Fruit fly (Drosophila melanogaster): Measurements from ENCODE around the gene pes.
A peak's percentile ranks its signal among the peaks of the same experiment; 100 is the strongest.

Gene pes

dm6 chr2L:7993984-7994854, at the start of gene pes:
Gene pes (minus strand): TSS chr2L:7994184.
- peak; percentile 94 for TF ChIP-seq CG8159 (tag; optimal IDR thresholded peaks at IDR 0.05)
- TF ChIP-seq CG9948 (tag; optimal IDR thresholded peaks at IDR 0.05), result peak; percentile 89
- peak; percentile 86 for TF ChIP-seq CG17806 (tag; optimal IDR thresholded peaks at IDR 0.05)
- TF ChIP-seq CG13204 (GFP tag; optimal IDR thresholded peaks at IDR 0.05), result peak; percentile 51
- TF ChIP-seq rn (GFP tag; IDR thresholded peaks at IDR 0.05), result peak; percentile 81
- peak; percentile 75 for TF ChIP-seq gl (tag; optimal IDR thresholded peaks at IDR 0.05)
- TF ChIP-seq EcR (GFP tag; optimal IDR thresholded peaks at IDR 0.05), result peak; percentile 75
- TF ChIP-seq D1 (tag; optimal IDR thresholded peaks at IDR 0.05), result peak; percentile 91
- peak; percentile 93 for TF ChIP-seq CG4496 (GFP tag; IDR thresholded peaks at IDR 0.05)
- peak; percentile 96 for TF ChIP-seq fd96Ca (GFP tag; IDR thresholded peaks at IDR 0.05)
- peak; percentile 85 for TF ChIP-seq Ets98B (GFP tag; IDR thresholded peaks at IDR 0.05)
- peak; percentile 91 for TF ChIP-seq Snoo (tag; optimal IDR thresholded peaks at IDR 0.05)
- peak; percentile 97 for TF ChIP-seq Pif1A (GFP tag; optimal IDR thresholded peaks at IDR 0.05)
- TF ChIP-seq CG15710 (tag; optimal IDR thresholded peaks at IDR 0.05), result no peak
- TF ChIP-seq CG8301 (tag; optimal IDR thresholded peaks at IDR 0.05), result peak; percentile 90
- peak; percentile 61 for TF ChIP-seq CG34367 (tag; optimal IDR thresholded peaks at IDR 0.05)
- peak; percentile 97 for TF ChIP-seq Pif1B (GFP tag; optimal IDR thresholded peaks at IDR 0.05)
- TF ChIP-seq CG12605 (GFP tag; IDR thresholded peaks at IDR 0.05), result no peak
- no peak; the same call in 1 of the 2 replicates for TF ChIP-seq CG10348 (GFP tag; IDR thresholded peaks at IDR 0.05)
- TF ChIP-seq CG14655 (GFP tag; optimal IDR thresholded peaks at IDR 0.05), result peak; percentile 93
- peak; percentile 94 for TF ChIP-seq CG32121 (GFP tag; IDR thresholded peaks at IDR 0.05)

- TF ChIP-seq CG13204 (GFP tag; optimal IDR thresholded peaks at IDR 0.05) (no peak), CG34367 (tag; optimal IDR thresholded peaks at IDR 0.05) (no peak), CG12605 (GFP tag; IDR thresholded peaks at IDR 0.05) (no peak), CG15710 (tag; optimal IDR thresholded peaks at IDR 0.05) (no peak), CG8159 (tag; optimal IDR thresholded peaks at IDR 0.05) (no peak), Ets98B (GFP tag; IDR thresholded peaks at IDR 0.05) (no peak), CG4496 (GFP tag; IDR thresholded peaks at IDR 0.05) (no peak), rn (GFP tag; IDR thresholded peaks at IDR 0.05) (no peak), Pif1B (GFP tag; optimal IDR thresholded peaks at IDR 0.05) (no peak), CG10348 (GFP tag; IDR thresholded peaks at IDR 0.05) (no peak), EcR (GFP tag; optimal IDR thresholded peaks at IDR 0.05) (no peak), Pif1A (GFP tag; optimal IDR thresholded peaks at IDR 0.05) (no peak), CG14655 (GFP tag; optimal IDR thresholded peaks at IDR 0.05) (no peak), CG32121 (GFP tag; IDR thresholded peaks at IDR 0.05) (no peak)
Observed at dm6 chr2L:8043282-8043668, 49.3 kb upstream of the pes start, which contains the start of gene Megf8. Gene Megf8 (plus strand): TSS chr2L:8043471.

- TF ChIP-seq Ets98B (GFP tag; IDR thresholded peaks at IDR 0.05) (peak; percentile 28; the same call in 1 of the 2 replicates), CG32121 (GFP tag; IDR thresholded peaks at IDR 0.05) (no peak), fd96Ca (GFP tag; IDR thresholded peaks at IDR 0.05) (peak; percentile 34; the same call in 1 of the 3 replicates), CG8301 (tag; optimal IDR thresholded peaks at IDR 0.05) (no peak), gl (tag; optimal IDR thresholded peaks at IDR 0.05) (peak; percentile 33), rn (GFP tag; IDR thresholded peaks at IDR 0.05) (no peak), Snoo (tag; optimal IDR thresholded peaks at IDR 0.05) (peak; percentile 6), CG15710 (tag; optimal IDR thresholded peaks at IDR 0.05) (peak; percentile 34), CG9948 (tag; optimal IDR thresholded peaks at IDR 0.05) (no peak), CG4496 (GFP tag; IDR thresholded peaks at IDR 0.05) (no peak; the same call in 2 of the 3 replicates), CG34367 (tag; optimal IDR thresholded peaks at IDR 0.05) (peak; percentile 12), CG8159 (tag; optimal IDR thresholded peaks at IDR 0.05) (peak; percentile 18)
Observed at dm6 chr2L:8042645-8043281, 48.8 kb upstream of the pes start, which contains the start of gene RpL36A. Gene RpL36A (minus strand): TSS chr2L:8042909.

dm6 chr2L:8040872-8041271, 46.9 kb upstream of the pes start, which contains the start of gene CCDC53:
Gene CCDC53 (plus strand): TSS chr2L:8041106.
- TF ChIP-seq CG12605 (GFP tag; IDR thresholded peaks at IDR 0.05) (no peak), gl (tag; optimal IDR thresholded peaks at IDR 0.05) (no peak), CG10348 (GFP tag; IDR thresholded peaks at IDR 0.05) (no peak), D1 (tag; optimal IDR thresholded peaks at IDR 0.05) (no peak), rn (GFP tag; IDR thresholded peaks at IDR 0.05) (no peak), CG14655 (GFP tag; optimal IDR thresholded peaks at IDR 0.05) (no peak), CG32121 (GFP tag; IDR thresholded peaks at IDR 0.05) (no peak), CG4496 (GFP tag; IDR thresholded peaks at IDR 0.05) (no peak), CG8301 (tag; optimal IDR thresholded peaks at IDR 0.05) (no peak), CG17806 (tag; optimal IDR thresholded peaks at IDR 0.05) (no peak), CG8159 (tag; optimal IDR thresholded peaks at IDR 0.05) (no peak), Pif1B (GFP tag; optimal IDR thresholded peaks at IDR 0.05) (no peak), Pif1A (GFP tag; optimal IDR thresholded peaks at IDR 0.05) (no peak), EcR (GFP tag; optimal IDR thresholded peaks at IDR 0.05) (no peak)

- no peak for TF ChIP-seq CG4496 (GFP tag; IDR thresholded peaks at IDR 0.05)
- no peak for TF ChIP-seq CG10348 (GFP tag; IDR thresholded peaks at IDR 0.05)
- TF ChIP-seq CG8159 (tag; optimal IDR thresholded peaks at IDR 0.05), result no peak
- no peak for TF ChIP-seq CG32121 (GFP tag; IDR thresholded peaks at IDR 0.05)
- no peak for TF ChIP-seq CG14655 (GFP tag; optimal IDR thresholded peaks at IDR 0.05)
- no peak for TF ChIP-seq CG13204 (GFP tag; optimal IDR thresholded peaks at IDR 0.05)
- no peak for TF ChIP-seq rn (GFP tag; IDR thresholded peaks at IDR 0.05)
- TF ChIP-seq CG34367 (tag; optimal IDR thresholded peaks at IDR 0.05), result no peak
- TF ChIP-seq D1 (tag; optimal IDR thresholded peaks at IDR 0.05), result no peak
- no peak for TF ChIP-seq CG9948 (tag; optimal IDR thresholded peaks at IDR 0.05)
- TF ChIP-seq CG15710 (tag; optimal IDR thresholded peaks at IDR 0.05), result no peak
- TF ChIP-seq gl (tag; optimal IDR thresholded peaks at IDR 0.05), result no peak
- no peak for TF ChIP-seq Snoo (tag; optimal IDR thresholded peaks at IDR 0.05)
- TF ChIP-seq CG17806 (tag; optimal IDR thresholded peaks at IDR 0.05), result no peak
- TF ChIP-seq CG12605 (GFP tag; IDR thresholded peaks at IDR 0.05), result no peak
- TF ChIP-seq Pif1B (GFP tag; optimal IDR thresholded peaks at IDR 0.05), result no peak
- no peak for TF ChIP-seq Ets98B (GFP tag; IDR thresholded peaks at IDR 0.05)
- no peak for TF ChIP-seq Pif1A (GFP tag; optimal IDR thresholded peaks at IDR 0.05)
- TF ChIP-seq EcR (GFP tag; optimal IDR thresholded peaks at IDR 0.05), result no peak
Observed at dm6 chr2L:8039688-8040087, 45.7 kb upstream of the pes start, which contains the start of gene CG7367. Gene CG7367 (minus strand): TSS chr2L:8039788.
